Worm (Caenorhabditis elegans) whole organism, late embryonic: Measurements from ENCODE around the gene ZK632.10.

Experiments
- C08G9.2 ChIP-seq: sonication (generic microtip); optimal IDR thresholded peaks from 2 replicates; lab custom pipeline; 2016; ENCODE audit warnings: mild to moderate bottlenecking, missing genetic modification characterization, moderate library complexity, missing compliant biosample characterization
- C38D4.7 ChIP-seq: fragments of 200-800 bp; sonication (Bioruptor generic); optimal IDR thresholded peaks from 2 replicates; lab custom pipeline; 2018; ENCODE audit warnings: mild to moderate bottlenecking, missing genetic modification characterization, moderate library complexity, missing compliant biosample characterization
- K02D7.2 ChIP-seq: sonication (generic microtip); optimal IDR thresholded peaks from 2 replicates; lab custom pipeline; 2017; ENCODE audit warnings: mild to moderate bottlenecking, missing genetic modification characterization, missing compliant biosample characterization
- ceh-14 ChIP-seq: sonication (generic microtip); optimal IDR thresholded peaks from 2 replicates; lab custom pipeline; 2016; ENCODE audit warnings: missing genotype, missing genetic modification characterization, missing compliant biosample characterization
- ceh-2 ChIP-seq: sonication (generic microtip); optimal IDR thresholded peaks from 2 replicates; lab custom pipeline; 2016; ENCODE audit warnings: missing genotype, missing genetic modification characterization, missing compliant biosample characterization
- ceh-22 ChIP-seq: sonication (generic microtip); optimal IDR thresholded peaks from 2 replicates; lab custom pipeline; 2017; ENCODE audit warnings: missing biosample characterization, missing genetic modification characterization
- ceh-24 ChIP-seq: sonication (generic microtip); optimal IDR thresholded peaks from 2 replicates; lab custom pipeline; 2016; ENCODE audit warnings: mild to moderate bottlenecking, missing genetic modification characterization, missing compliant biosample characterization
- ceh-34 ChIP-seq: sonication (generic microtip); optimal IDR thresholded peaks from 2 replicates; lab custom pipeline; 2016; ENCODE audit warnings: mild to moderate bottlenecking, missing genetic modification characterization, missing compliant biosample characterization
- ceh-6 ChIP-seq: fragments of 200-800 bp; sonication (Bioruptor generic); optimal IDR thresholded peaks from 2 replicates; lab custom pipeline; 2018; ENCODE audit warnings: mild to moderate bottlenecking, missing genetic modification characterization, missing compliant biosample characterization
- dmd-4 ChIP-seq: sonication (generic microtip); optimal IDR thresholded peaks from 2 replicates; lab custom pipeline; 2016; ENCODE audit warnings: borderline replicate concordance, missing genetic modification characterization, missing compliant biosample characterization
- elt-2 ChIP-seq: sonication (generic microtip); optimal IDR thresholded peaks from 2 replicates; lab custom pipeline; 2016; ENCODE audit warnings: missing genetic modification reagents, missing genetic modification characterization, missing compliant biosample characterization
- elt-4 ChIP-seq: sonication (generic microtip); optimal IDR thresholded peaks from 2 replicates; lab custom pipeline; 2016; ENCODE audit warnings: missing genetic modification characterization, missing compliant biosample characterization
- ets-4 ChIP-seq: sonication (generic microtip); optimal IDR thresholded peaks from 2 replicates; lab custom pipeline; 2016; ENCODE audit warnings: missing genetic modification characterization, missing compliant biosample characterization
- fax-1 ChIP-seq: sonication (generic microtip); optimal IDR thresholded peaks from 2 replicates; lab custom pipeline; 2016; ENCODE audit warnings: missing genotype, missing genetic modification characterization, missing compliant biosample characterization
- fkh-10 ChIP-seq: fragments of 150-350 bp; optimal IDR thresholded peaks from 2 replicates; lab custom pipeline; 2014; ENCODE audit warnings: missing biosample characterization, missing genetic modification reagents, missing genetic modification characterization
- fkh-6 ChIP-seq: sonication (generic microtip); optimal IDR thresholded peaks from 2 replicates; lab custom pipeline; 2016; ENCODE audit warnings: missing genetic modification characterization, missing compliant biosample characterization
- gmeb-2 ChIP-seq: sonication (generic microtip); optimal IDR thresholded peaks from 2 replicates; lab custom pipeline; 2016; ENCODE audit warnings: missing genetic modification characterization, inconsistent platforms, missing compliant biosample characterization
- hlh-15 ChIP-seq: sonication (generic microtip); optimal IDR thresholded peaks from 2 replicates; lab custom pipeline; 2016; ENCODE audit warnings: missing genetic modification characterization, missing compliant biosample characterization
- hlh-30 ChIP-seq: sonication (generic microtip); optimal IDR thresholded peaks from 2 replicates; lab custom pipeline; 2017; ENCODE audit warnings: antibody characterized with exemption, missing genetic modification characterization, missing compliant biosample characterization; ENCODE audit not compliant: insufficient read depth
- hlh-6 ChIP-seq: sonication (generic microtip); optimal IDR thresholded peaks from 2 replicates; lab custom pipeline; 2016; ENCODE audit warnings: missing genotype, missing genetic modification characterization, missing compliant biosample characterization
- lin-11 ChIP-seq: fragments of 200-800 bp; sonication (Bioruptor generic); optimal IDR thresholded peaks from 2 replicates; lab custom pipeline; 2018; ENCODE audit warnings: mild to moderate bottlenecking, missing genetic modification characterization, missing compliant biosample characterization
- madf-2 ChIP-seq: sonication (generic microtip); optimal IDR thresholded peaks from 2 replicates; lab custom pipeline; 2017; ENCODE audit warnings: missing genetic modification characterization, missing compliant biosample characterization
- nfya-1 ChIP-seq: sonication (generic microtip); optimal IDR thresholded peaks from 2 replicates; lab custom pipeline; 2017; ENCODE audit warnings: missing genetic modification characterization, mild to moderate bottlenecking, missing compliant biosample characterization, antibody characterized with exemption, moderate library complexity
- nhr-11 ChIP-seq: fragments of 150-350 bp; optimal IDR thresholded peaks from 2 replicates; lab custom pipeline; 2014; ENCODE audit warnings: missing biosample characterization, missing genetic modification characterization
- nhr-232 ChIP-seq: sonication (generic microtip); optimal IDR thresholded peaks from 2 replicates; lab custom pipeline; 2016; ENCODE audit warnings: missing genetic modification characterization, missing compliant biosample characterization
- pat-9 ChIP-seq: fragments of 200-800 bp; sonication (Bioruptor generic); optimal IDR thresholded peaks from 2 replicates; lab custom pipeline; 2018; ENCODE audit warnings: mild to moderate bottlenecking, missing genetic modification characterization, moderate library complexity, missing compliant biosample characterization
- pha-2 ChIP-seq: sonication (generic microtip); optimal IDR thresholded peaks from 2 replicates; lab custom pipeline; 2017; ENCODE audit warnings: mild to moderate bottlenecking, missing genetic modification characterization, missing compliant biosample characterization
- pha-4 ChIP-seq: fragments of 150-350 bp; optimal IDR thresholded peaks from 2 replicates; lab custom pipeline; 2018; ENCODE audit warnings: missing biosample characterization, missing genetic modification reagents, missing genetic modification characterization
- pqm-1 ChIP-seq: sonication (generic microtip); optimal IDR thresholded peaks from 2 replicates; lab custom pipeline; 2016; ENCODE audit warnings: missing genetic modification characterization, missing compliant biosample characterization
- ref-2 ChIP-seq: sonication (generic microtip); optimal IDR thresholded peaks from 2 replicates; lab custom pipeline; 2016; ENCODE audit warnings: missing genetic modification characterization, missing compliant biosample characterization
- sox-2 ChIP-seq: fragments of 200-800 bp; sonication (Bioruptor generic); IDR thresholded peaks from 2 replicates; pipeline ENCODE4 v1.3.6; 2022; ENCODE audit warnings: missing genetic modification reagents, missing genetic modification characterization, missing compliant biosample characterization
- sox-4 ChIP-seq: sonication (generic microtip); optimal IDR thresholded peaks from 2 replicates; lab custom pipeline; 2017; ENCODE audit warnings: mild to moderate bottlenecking, missing genetic modification characterization, inconsistent platforms, missing compliant biosample characterization
- syd-9 ChIP-seq: sonication (generic microtip); optimal IDR thresholded peaks from 2 replicates; lab custom pipeline; 2016; ENCODE audit warnings: mild to moderate bottlenecking, missing genetic modification characterization, moderate library complexity, missing compliant biosample characterization
- unc-3 ChIP-seq, 2 experiments: fragments of 200-800 bp in 1 of 2; sonication (Bioruptor generic) in 1 of 2; sonication (generic microtip) in 1 of 2; conservative IDR thresholded peaks in 1 of 2; optimal IDR thresholded peaks in 1 of 2; 2 replicates each; pipeline versions ENCODE4 v1.3.6 to Lab custom; 2016 to 2022; ENCODE audit warnings: missing compliant biosample characterization in 2 of 2, missing genetic modification characterization in 2 of 2, missing genetic modification reagents in 1 of 2
- ztf-16 ChIP-seq: sonication (generic microtip); optimal IDR thresholded peaks from 2 replicates; lab custom pipeline; 2017; ENCODE audit warnings: missing genetic modification characterization, missing compliant biosample characterization

Gene ZK632.10

DNA sequence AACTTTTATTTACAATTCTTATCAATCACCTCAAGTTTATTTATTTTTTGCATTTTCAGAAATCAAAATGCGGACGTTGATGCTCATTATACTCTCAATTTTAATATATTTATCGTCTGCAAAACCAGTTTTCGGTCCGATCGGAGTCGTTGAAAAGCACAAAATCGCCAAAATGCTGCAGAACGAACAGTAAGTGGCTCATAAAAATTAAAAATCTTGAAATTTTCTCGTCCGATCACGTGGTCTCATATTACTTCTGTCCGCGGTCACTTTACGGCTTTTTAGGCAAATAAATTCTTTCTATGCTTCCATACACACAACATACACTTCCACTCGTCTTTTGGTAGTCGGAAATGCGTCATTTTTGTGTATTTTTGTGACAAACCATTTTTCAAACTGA lies 16.2 kb upstream of the ZK632.10 start, which contains the start of gene K11H3.5:
TSS of gene K11H3.5 (plus strand) at position 54 of the 400 bp plus-strand sequence.
- TF ChIP-seq C38D4.7 = no peak
- TF ChIP-seq ets-4 = no peak
- no peak for TF ChIP-seq lin-11 (tag; lab: Kevin White, UChicago)
- TF ChIP-seq pha-2 (tag; lab: Kevin White, UChicago) = no peak

DNA sequence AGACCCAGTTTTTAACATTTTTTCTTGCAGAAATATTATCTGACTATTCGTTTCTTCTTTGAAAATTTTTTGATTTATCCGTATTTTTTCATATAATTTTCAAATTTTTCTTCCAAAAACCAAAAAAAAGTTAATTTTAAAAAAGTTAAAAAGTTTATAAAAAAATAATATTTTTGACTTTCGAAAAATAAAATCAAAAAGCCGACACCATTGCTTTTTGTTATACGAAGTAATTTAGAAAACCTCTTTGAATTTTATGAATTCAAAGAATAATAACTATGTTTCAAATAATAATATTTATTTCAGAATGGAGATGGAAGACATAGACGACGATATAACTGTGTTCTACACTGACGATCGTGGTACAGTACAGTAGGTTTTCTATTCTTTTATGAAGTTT lies 7.4 kb upstream of the ZK632.10 start, which contains the start of gene K11H3.8:
TSS of gene K11H3.8 (plus strand) at position 301 of the 400 bp plus-strand sequence.
- TF ChIP-seq pqm-1 (tag; lab: Kevin White, UChicago) (no peak), pat-9 (no peak), ceh-24 (tag; lab: Kevin White, UChicago) (no peak), ceh-14 (tag; lab: Kevin White, UChicago) (no peak), fkh-10 (no peak), ceh-34 (tag; lab: Kevin White, UChicago) (no peak), dmd-4 (no peak), sox-2 (GFP tag; lab: Robert Waterston, UW) (no peak), lin-11 (tag; lab: Kevin White, UChicago) (no peak), C38D4.7 (no peak), fax-1 (tag; lab: Kevin White, UChicago) (no peak), K02D7.2 (tag; lab: Kevin White, UChicago) (no peak), ets-4 (no peak), ceh-6 (GFP tag; lab: Kevin White, UChicago) (no peak), ceh-22 (tag; lab: Kevin White, UChicago) (no peak), ref-2 (no peak), fkh-6 (tag; lab: Kevin White, UChicago) (no peak), unc-3 (GFP tag; conservative IDR thresholded peaks at IDR 0.05; lab: Robert Waterston, UW) (no peak), unc-3 (tag; optimal IDR thresholded peaks at IDR 0.05; lab: Kevin White, UChicago) (no peak)
- TF ChIP-seq, all 69 proteins: peak for 0

ce11 chrIII:9832569-9832968 lies 5.0 kb upstream of the ZK632.10 start:
- TF ChIP-seq pqm-1 (tag; lab: Kevin White, UChicago) (no peak), sox-2 (GFP tag; lab: Robert Waterston, UW) (no peak), hlh-15 (tag; lab: Kevin White, UChicago) (no peak), K02D7.2 (tag; lab: Kevin White, UChicago) (no peak), nhr-11 (tag; lab: Kevin White, UChicago) (no peak), ceh-2 (tag; lab: Kevin White, UChicago) (no peak), sox-4 (no peak), elt-4 (tag; lab: Kevin White, UChicago) (no peak), elt-2 (tag; lab: Kevin White, UChicago) (no peak), pha-4 (tag; lab: Kevin White, UChicago) (no peak), ceh-34 (tag; lab: Kevin White, UChicago) (no peak)

- TF ChIP-seq C08G9.2 (no peak), pha-2 (tag; lab: Kevin White, UChicago) (no peak), syd-9 (tag; lab: Kevin White, UChicago) (no peak), ztf-16 (tag; lab: Kevin White, UChicago) (no peak), madf-2 (no peak), lin-11 (tag; lab: Kevin White, UChicago) (no peak), gmeb-2 (tag; lab: Kevin White, UChicago) (no peak), nhr-232 (no peak), hlh-6 (no peak), ets-4 (no peak)
Measured at ce11 chrIII:9830502-9830901, 3.0 kb upstream of the ZK632.10 start, which contains the start of gene ZK632.12. Gene ZK632.12 (plus strand): TSS chrIII:9830802.

- TF ChIP-seq nfya-1 (tag; lab: Kevin White, UChicago) (peak; percentile 3), hlh-30 (tag; lab: Kevin White, UChicago) (peak; percentile 55), pat-9 (no peak)
Measured at ce11 chrIII:9826005-9826404, 1.5 kb downstream of the ZK632.10 start.
